Fruit fly (Drosophila melanogaster): Measurements from ENCODE around the gene dos.
A peak's percentile ranks its signal among the peaks of the same experiment; 100 is the strongest.

dos gene

DNA sequence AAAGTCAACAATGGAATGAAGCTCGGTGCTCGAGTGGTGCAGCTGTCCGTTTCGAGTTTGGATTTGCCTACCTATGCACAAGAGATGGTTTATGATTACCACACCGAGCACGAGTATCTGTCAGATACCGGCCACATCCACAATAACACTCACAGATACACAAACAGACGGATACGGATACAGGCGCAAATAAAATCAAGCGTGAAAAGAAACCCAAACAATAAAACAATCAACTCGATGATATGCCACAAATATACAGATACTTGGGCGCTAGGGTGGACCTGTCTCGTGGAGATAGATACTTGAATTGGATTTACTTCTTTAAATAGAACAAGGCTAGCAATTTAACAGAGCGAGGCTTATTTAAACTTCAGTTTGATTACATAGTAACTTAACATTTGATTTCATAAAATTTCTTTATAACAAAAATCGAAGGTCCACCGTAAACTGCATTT, 18.9 kb upstream of the dos start (continued):
- TF ChIP-seq caup (GFP tag; optimal IDR thresholded peaks at IDR 0.05; ENCODE audit: severe bottlenecking), result no peak
- no peak for TF ChIP-seq CG13894 (tag; optimal IDR thresholded peaks at IDR 0.05)
- peak; percentile 46; the same call in 1 of the 3 replicates for TF ChIP-seq row (GFP tag; IDR thresholded peaks at IDR 0.05)
- TF ChIP-seq fd64A (GFP tag; optimal IDR thresholded peaks at IDR 0.05), result peak; percentile 16
- no peak for TF ChIP-seq CG7963 (GFP tag; IDR thresholded peaks at IDR 0.05; ENCODE audit: partially characterized antibody)
- peak; percentile 20 for TF ChIP-seq crc (GFP tag; optimal IDR thresholded peaks at IDR 0.05)
- TF ChIP-seq CrebB (tag; optimal IDR thresholded peaks at IDR 0.05), result peak; percentile 6
- no peak for TF ChIP-seq CG6683 (GFP tag; optimal IDR thresholded peaks at IDR 0.05)
- TF ChIP-seq CG8388 (GFP tag; optimal IDR thresholded peaks at IDR 0.05), result peak; percentile 51
- TF ChIP-seq gro (GFP tag; optimal IDR thresholded peaks at IDR 0.05), result peak; percentile 42
- peak; percentile 41; the same call in 1 of the 2 replicates for TF ChIP-seq ap (GFP tag; IDR thresholded peaks at IDR 0.05)
- no peak for TF ChIP-seq D (optimal IDR thresholded peaks at IDR 0.05)
- TF ChIP-seq D (GFP tag; optimal IDR thresholded peaks at IDR 0.05), result peak; percentile 17
- TF ChIP-seq CG8089 (GFP tag; optimal IDR thresholded peaks at IDR 0.05), result peak; percentile 6
- no peak for TF ChIP-seq Myb (GFP tag; optimal IDR thresholded peaks at IDR 0.05)
- no peak for TF ChIP-seq Dp (GFP tag; optimal IDR thresholded peaks at IDR 0.05)
- peak; percentile 30 for TF ChIP-seq CG15601 (tag; optimal IDR thresholded peaks at IDR 0.05)
- TF ChIP-seq grn (GFP tag; optimal IDR thresholded peaks at IDR 0.05), result peak; percentile 29
- peak; percentile 27 for TF ChIP-seq lilli (GFP tag; optimal IDR thresholded peaks at IDR 0.05)
- peak; percentile 44 for TF ChIP-seq CG12744 (GFP tag; optimal IDR thresholded peaks at IDR 0.05)
- TF ChIP-seq cwo (GFP tag; optimal IDR thresholded peaks at IDR 0.05), result peak; percentile 46
- TF ChIP-seq CG4360 (GFP tag; IDR thresholded peaks at IDR 0.05), result no peak
- TF ChIP-seq unpg (GFP tag; optimal IDR thresholded peaks at IDR 0.05), result peak; percentile 73
- peak; percentile 26 for TF ChIP-seq slp2 (GFP tag; optimal IDR thresholded peaks at IDR 0.05)
- TF ChIP-seq CG17361 (GFP tag; IDR thresholded peaks at IDR 0.05), result peak; percentile 46; the same call in 1 of the 3 replicates
- peak; percentile 56 for TF ChIP-seq grau (tag; optimal IDR thresholded peaks at IDR 0.05)
- no peak for TF ChIP-seq CG13123 (GFP tag; optimal IDR thresholded peaks at IDR 0.05)
- peak; percentile 3 for TF ChIP-seq org-1 (GFP tag; optimal IDR thresholded peaks at IDR 0.05)
- TF ChIP-seq mam (GFP tag; optimal IDR thresholded peaks at IDR 0.05), result peak; percentile 12
- TF ChIP-seq Pdp1 (GFP tag; optimal IDR thresholded peaks at IDR 0.05), result no peak
- no peak for TF ChIP-seq CG6272 (GFP tag; IDR thresholded peaks at IDR 0.05)
- TF ChIP-seq sr (GFP tag; IDR thresholded peaks at IDR 0.05), result no peak
- TF ChIP-seq Mrtf (GFP tag; IDR thresholded peaks at IDR 0.05), result no peak
- peak in 1 of 2 experiments; percentile 13 for TF ChIP-seq eve (GFP tag; optimal IDR thresholded peaks at IDR 0.05)
- TF ChIP-seq CG8478 (optimal IDR thresholded peaks at IDR 0.05), result no peak
- TF ChIP-seq CG12659 (GFP tag; optimal IDR thresholded peaks at IDR 0.05), result peak; percentile 20
- peak; percentile 27 for TF ChIP-seq BtbVII (GFP tag; optimal IDR thresholded peaks at IDR 0.05)
- no peak for TF ChIP-seq dan (GFP tag; IDR thresholded peaks at IDR 0.05)
- TF ChIP-seq Med (GFP tag), result peak; percentile 77
- peak; percentile 10 for TF ChIP-seq CG4707 (GFP tag; optimal IDR thresholded peaks at IDR 0.05)
- peak; percentile 6 for TF ChIP-seq nmo (GFP tag; optimal IDR thresholded peaks at IDR 0.05)
- TF ChIP-seq cad (GFP tag; optimal IDR thresholded peaks at IDR 0.05), result no peak
- peak; percentile 47 for TF ChIP-seq Ssrp (tag; optimal IDR thresholded peaks at IDR 0.05)
- TF ChIP-seq CG13296 (GFP tag; optimal IDR thresholded peaks at IDR 0.05), result no peak
- peak; percentile 35 for TF ChIP-seq fd96Cb (tag; optimal IDR thresholded peaks at IDR 0.05)
- peak; percentile 22 for TF ChIP-seq sd (tag; optimal IDR thresholded peaks at IDR 0.05)
- no peak for TF ChIP-seq CG2116 (GFP tag; optimal IDR thresholded peaks at IDR 0.05)
- peak; percentile 9 to 64 for TF ChIP-seq bsh (GFP tag; optimal IDR thresholded peaks at IDR 0.05)
- TF ChIP-seq phol (tag; optimal IDR thresholded peaks at IDR 0.05), result peak; percentile 48
- no peak for TF ChIP-seq CG12942 (GFP tag; optimal IDR thresholded peaks at IDR 0.05)
- TF ChIP-seq Rx (GFP tag; IDR thresholded peaks at IDR 0.05), result no peak
